Worm (Caenorhabditis elegans) whole organism, young adult: ENCODE data around the gene C44B7.5.

Experiments used
- B0261.1 ChIP-seq: sonication (generic microtip); optimal IDR thresholded peaks from 2 replicates; lab custom pipeline; 2016; ENCODE audit warnings: mild to moderate bottlenecking, missing genetic modification characterization, moderate library complexity, missing compliant biosample characterization
- B0336.3 ChIP-seq: fragments of 200-800 bp; sonication (Bioruptor generic); IDR thresholded peaks from 2 replicates; pipeline ENCODE4 v1.3.6; 2022; ENCODE audit warnings: missing genetic modification characterization, missing compliant biosample characterization
- C17E4.6 ChIP-seq: fragments of 200-800 bp; sonication (Bioruptor generic); IDR thresholded peaks from 2 replicates; pipeline ENCODE4 v1.3.6; 2022; ENCODE audit warnings: missing genetic modification reagents, missing genetic modification characterization, missing compliant biosample characterization
- F55B11.4 ChIP-seq: sonication (generic microtip); optimal IDR thresholded peaks from 2 replicates; lab custom pipeline; 2016; ENCODE audit warnings: missing compliant biosample characterization, missing genetic modification characterization, borderline replicate concordance; ENCODE audit not compliant: insufficient read depth
- F57A8.1 ChIP-seq: fragments of 200-800 bp; sonication (Bioruptor generic); optimal IDR thresholded peaks from 2 replicates; lab custom pipeline; 2018; ENCODE audit warnings: mild to moderate bottlenecking, missing genetic modification characterization, moderate library complexity, missing compliant biosample characterization
- T26A5.8 ChIP-seq: sonication (generic microtip); optimal IDR thresholded peaks from 2 replicates; lab custom pipeline; 2016; ENCODE audit warnings: missing genetic modification characterization, missing compliant biosample characterization
- Y53G8AR.9 ChIP-seq: fragments of 200-800 bp; sonication (Bioruptor generic); conservative IDR thresholded peaks from 2 replicates; pipeline ENCODE4 v1.3.6; 2022; ENCODE audit warnings: missing genetic modification reagents, missing genetic modification characterization, missing compliant biosample characterization
- Y56A3A.18 ChIP-seq: fragments of 200-800 bp; sonication (Bioruptor generic); IDR thresholded peaks from 2 replicates; pipeline ENCODE4 v1.3.6; 2022; ENCODE audit warnings: missing genetic modification reagents, missing genetic modification characterization, missing compliant biosample characterization
- aptf-2 ChIP-seq: fragments of 200-800 bp; sonication (Bioruptor generic); conservative IDR thresholded peaks from 2 replicates; pipeline ENCODE4 v1.3.6; 2022; ENCODE audit warnings: missing genetic modification reagents, missing genetic modification characterization, missing compliant biosample characterization
- attf-6 ChIP-seq: fragments of 200-800 bp; sonication (Bioruptor generic); IDR thresholded peaks from 2 replicates; pipeline ENCODE4 v1.3.6; 2022; ENCODE audit warnings: missing genetic modification reagents, missing genetic modification characterization, missing compliant biosample characterization
- bed-2 ChIP-seq: fragments of 200-800 bp; sonication (Bioruptor generic); IDR thresholded peaks from 2 replicates; pipeline ENCODE4 v1.3.6; 2022; ENCODE audit warnings: missing genetic modification reagents, missing genetic modification characterization, missing compliant biosample characterization
- ceh-40 ChIP-seq: fragments of 200-800 bp; sonication (Bioruptor generic); IDR thresholded peaks from 2 replicates; pipeline ENCODE4 v1.3.6; 2022; ENCODE audit warnings: missing genetic modification characterization, missing compliant biosample characterization
- ceh-79 ChIP-seq: sonication (generic microtip); optimal IDR thresholded peaks from 2 replicates; lab custom pipeline; 2017; ENCODE audit warnings: mild to moderate bottlenecking, missing genetic modification characterization, missing compliant biosample characterization
- die-1 ChIP-seq: sonication (generic microtip); optimal IDR thresholded peaks from 2 replicates; lab custom pipeline; 2016; ENCODE audit warnings: missing genotype, mild to moderate bottlenecking, missing genetic modification characterization, missing compliant biosample characterization
- dpl-1 ChIP-seq: fragments of 150-350 bp; optimal IDR thresholded peaks from 2 replicates; lab custom pipeline; 2014; ENCODE audit warnings: missing biosample characterization, missing genetic modification reagents, missing genetic modification characterization
- efl-1 ChIP-seq: fragments of 150-350 bp; optimal IDR thresholded peaks from 2 replicates; lab custom pipeline; 2014; ENCODE audit warnings: missing biosample characterization, missing genetic modification reagents, missing genetic modification characterization
- egrh-3 ChIP-seq: fragments of 200-800 bp; sonication (Bioruptor generic); IDR thresholded peaks from 2 replicates; pipeline ENCODE4 v1.3.6; 2022; ENCODE audit warnings: missing genetic modification reagents, missing genetic modification characterization, missing compliant biosample characterization
- ets-4 ChIP-seq: fragments of 200-800 bp; sonication (Bioruptor generic); optimal IDR thresholded peaks from 2 replicates; lab custom pipeline; 2018; ENCODE audit warnings: mild to moderate bottlenecking, missing genetic modification characterization, missing compliant biosample characterization
- fkh-3 ChIP-seq: sonication (generic microtip); optimal IDR thresholded peaks from 2 replicates; lab custom pipeline; 2016; ENCODE audit warnings: mild to moderate bottlenecking, missing genetic modification characterization, missing compliant biosample characterization
- hrde-1 ChIP-seq: sonication (generic microtip); optimal IDR thresholded peaks from 2 replicates; lab custom pipeline; 2016; ENCODE audit warnings: missing genetic modification characterization, mild to moderate bottlenecking, missing compliant biosample characterization, moderate library complexity, missing genotype, missing genetic modification reagents, borderline replicate concordance
- let-526 ChIP-seq: fragments of 200-800 bp; sonication (Bioruptor generic); IDR thresholded peaks from 2 replicates; pipeline ENCODE4 v1.3.6; 2022; ENCODE audit warnings: missing genetic modification reagents, missing genetic modification characterization, missing compliant biosample characterization
- lin-54 ChIP-seq: fragments of 200-800 bp; sonication (Bioruptor generic); optimal IDR thresholded peaks from 2 replicates; lab custom pipeline; 2018; ENCODE audit warnings: mild to moderate bottlenecking, missing genetic modification characterization, missing compliant biosample characterization
- lsl-1 ChIP-seq: fragments of 200-800 bp; sonication (Bioruptor generic); optimal IDR thresholded peaks from 2 replicates; lab custom pipeline; 2018; ENCODE audit warnings: mild to moderate bottlenecking, missing genetic modification characterization, moderate library complexity, missing compliant biosample characterization
- madf-3 ChIP-seq: fragments of 200-800 bp; sonication (Bioruptor generic); IDR thresholded peaks from 2 replicates; pipeline ENCODE4 v1.3.6; 2022; ENCODE audit warnings: missing genetic modification reagents, missing genetic modification characterization, missing compliant biosample characterization
- mel-28 ChIP-seq: sonication (generic microtip); optimal IDR thresholded peaks from 2 replicates; lab custom pipeline; 2016; ENCODE audit warnings: borderline replicate concordance, mild to moderate bottlenecking, missing genetic modification characterization, missing compliant biosample characterization
- nhr-80 ChIP-seq: sonication (generic microtip); optimal IDR thresholded peaks from 2 replicates; lab custom pipeline; 2016; ENCODE audit warnings: missing genetic modification characterization, missing compliant biosample characterization
- nhr-90 ChIP-seq: sonication (generic microtip); optimal IDR thresholded peaks from 2 replicates; lab custom pipeline; 2016; ENCODE audit warnings: missing genotype, mild to moderate bottlenecking, missing genetic modification characterization, missing compliant biosample characterization
- rpc-1 ChIP-seq, 2 experiments: fragments of 150-350 bp in 1 of 2; sonication (generic microtip) in 1 of 2; optimal IDR thresholded peaks; 2 replicates each; lab custom pipeline; 2014 to 2018; ENCODE audit warnings: missing biosample characterization in 1 of 2, missing genetic modification characterization in 1 of 2, missing genetic modification reagents in 1 of 2, missing genotype in 1 of 2
- sdz-38 ChIP-seq: sonication (generic microtip); optimal IDR thresholded peaks from 2 replicates; lab custom pipeline; 2016; ENCODE audit warnings: missing genotype, missing genetic modification characterization, missing compliant biosample characterization
- somi-1 ChIP-seq: fragments of 200-800 bp; sonication (Bioruptor generic); optimal IDR thresholded peaks from 2 replicates; lab custom pipeline; 2018; ENCODE audit warnings: mild to moderate bottlenecking, missing genetic modification characterization, missing compliant biosample characterization
- sptf-2 ChIP-seq: fragments of 200-800 bp; sonication (Bioruptor generic); optimal IDR thresholded peaks from 2 replicates; lab custom pipeline; 2018; ENCODE audit warnings: mild to moderate bottlenecking, missing genetic modification characterization, missing compliant biosample characterization
- unc-130 ChIP-seq: sonication (generic microtip); optimal IDR thresholded peaks from 2 replicates; lab custom pipeline; 2016; ENCODE audit warnings: missing genetic modification reagents, missing genetic modification characterization, missing compliant biosample characterization
- xnd-1 ChIP-seq: sonication (generic microtip); optimal IDR thresholded peaks from 2 replicates; lab custom pipeline; 2016; ENCODE audit warnings: missing genotype, missing genetic modification reagents, missing genetic modification characterization, missing compliant biosample characterization
- ztf-26 ChIP-seq: sonication (generic microtip); optimal IDR thresholded peaks from 2 replicates; lab custom pipeline; 2017; ENCODE audit warnings: missing genetic modification characterization, missing compliant biosample characterization
- ztf-28 ChIP-seq: fragments of 200-800 bp; sonication (Bioruptor generic); IDR thresholded peaks from 2 replicates; pipeline ENCODE4 v1.3.6; 2022; ENCODE audit warnings: missing genetic modification reagents, missing genetic modification characterization, missing compliant biosample characterization

C44B7.5 gene

ce11 chrII:6883716-6884115, 11.3 kb upstream of the C44B7.5 start, which contains the start of gene pmp-1:
TSS of gene pmp-1 (minus strand) at chrII:6883754.
- TF ChIP-seq nhr-80 (peak; percentile 78), aptf-2 (GFP tag; lab: Robert Waterston, UW) (no peak), ets-4 (GFP tag; lab: Kevin White, UChicago) (peak; percentile 51)

ce11 chrII:6882335-6882734, 9.9 kb upstream of the C44B7.5 start:
- TF ChIP-seq egrh-3 (GFP tag; lab: Robert Waterston, UW) (no peak), fkh-3 (tag; lab: Kevin White, UChicago) (no peak), dpl-1 (GFP tag; lab: Kevin White, UChicago) (no peak), mel-28 (tag; lab: Kevin White, UChicago) (no peak), bed-2 (GFP tag; lab: Robert Waterston, UW) (no peak), xnd-1 (tag; lab: Kevin White, UChicago) (no peak), F55B11.4 (no peak), sdz-38 (no peak)

- TF ChIP-seq nhr-90 (tag; lab: Kevin White, UChicago) (no peak), C17E4.6 (GFP tag; lab: Robert Waterston, UW) (no peak), rpc-1 (optimal IDR thresholded peaks at IDR 0.05; lab: Kevin White, UChicago) (no peak), rpc-1 (tag; optimal IDR thresholded peaks at IDR 0.05; lab: Kevin White, UChicago) (no peak), B0336.3 (no peak), nhr-80 (peak; percentile 5)
Measured at ce11 chrII:6880067-6880466, 7.7 kb upstream of the C44B7.5 start, which contains the start of gene C44B7.7. TSS of gene C44B7.7 (minus strand) at chrII:6880167.

- no peak for TF ChIP-seq lsl-1 (GFP tag; lab: Kevin White, UChicago)
- no peak for TF ChIP-seq ztf-28 (GFP tag; lab: Robert Waterston, UW)
- no peak for TF ChIP-seq let-526 (GFP tag; lab: Robert Waterston, UW)
- TF ChIP-seq egrh-3 (GFP tag; lab: Robert Waterston, UW), result no peak
- no peak for TF ChIP-seq B0261.1 (tag; lab: Kevin White, UChicago)
- no peak for TF ChIP-seq somi-1 (GFP tag; lab: Kevin White, UChicago)
Measured at ce11 chrII:6877881-6878280, 5.5 kb upstream of the C44B7.5 start.

ce11 chrII:6876957-6877356, 4.6 kb upstream of the C44B7.5 start, which contains the start of gene slc-36.5:
TSS of gene slc-36.5 (minus strand) at chrII:6877057.
- TF ChIP-seq F57A8.1 (GFP tag; lab: Kevin White, UChicago) (no peak), hrde-1 (tag; lab: Kevin White, UChicago) (no peak), ceh-40 (GFP tag; lab: Robert Waterston, UW) (no peak), attf-6 (GFP tag; lab: Robert Waterston, UW) (no peak)
- TF ChIP-seq, all 124 proteins: peak for 0

ce11 chrII:6870803-6871202, 1.6 kb downstream of the C44B7.5 start, which contains the start of gene clhm-1:
TSS of gene clhm-1 (minus strand) at chrII:6871009.
- no peak for TF ChIP-seq lin-54 (GFP tag; lab: Kevin White, UChicago)
- TF ChIP-seq Y53G8AR.9 (GFP tag; lab: Robert Waterston, UW), result no peak
- no peak for TF ChIP-seq madf-3 (GFP tag; lab: Robert Waterston, UW)
- no peak for TF ChIP-seq efl-1
- no peak for TF ChIP-seq F57A8.1 (GFP tag; lab: Kevin White, UChicago)
- no peak for TF ChIP-seq unc-130 (GFP tag; lab: Kevin White, UChicago)
- no peak for TF ChIP-seq sptf-2
- TF ChIP-seq ztf-26, result no peak
- no peak for TF ChIP-seq T26A5.8 (tag; lab: Kevin White, UChicago)
- TF ChIP-seq die-1 (tag; lab: Kevin White, UChicago), result no peak
- no peak for TF ChIP-seq Y56A3A.18 (GFP tag; lab: Robert Waterston, UW)
- TF ChIP-seq nhr-80, result no peak
- TF ChIP-seq ceh-79, result no peak
